Fruit fly (Drosophila melanogaster): Measurements from ENCODE around the gene amd.
A peak's percentile ranks its signal among the peaks of the same experiment; 100 is the strongest.

The amd gene

dm6 chr2L:19154893-19155389 is 45.0 kb downstream of the amd start (continued):
- TF ChIP-seq CG42726 (GFP tag; IDR thresholded peaks at IDR 0.05; ENCODE audit: partially characterized antibody) (peak; percentile 70; the same call in 1 of the 2 replicates), HLH3B (GFP tag; IDR thresholded peaks at IDR 0.05) (no peak), dpn (GFP tag; optimal IDR thresholded peaks at IDR 0.05) (no peak), Drgx (GFP tag; IDR thresholded peaks at IDR 0.05) (no peak), kni (GFP tag; optimal IDR thresholded peaks at IDR 0.05) (peak; percentile 96), Nf-YC (tag; optimal IDR thresholded peaks at IDR 0.05) (no peak), CG10366 (GFP tag; IDR thresholded peaks at IDR 0.05) (no peak), Ets97D (GFP tag; optimal IDR thresholded peaks at IDR 0.05) (peak; percentile 31), Ets65A (GFP tag) (no peak), corto (GFP tag; optimal IDR thresholded peaks at IDR 0.05) (no peak), ssp (GFP tag; IDR thresholded peaks at IDR 0.05) (no peak), stc (GFP tag; IDR thresholded peaks at IDR 0.05) (no peak), CG32532 (GFP tag; IDR thresholded peaks at IDR 0.05) (no peak), CG10959 (GFP tag; IDR thresholded peaks at IDR 0.05) (no peak), nerfin-1 (tag; optimal IDR thresholded peaks at IDR 0.05) (no peak), Hr78 (GFP tag; optimal IDR thresholded peaks at IDR 0.05) (peak in 1 of 2 experiments; percentile 46), dysf (GFP tag; IDR thresholded peaks at IDR 0.05) (no peak), tgo (GFP tag; IDR thresholded peaks at IDR 0.05) (no peak), Sry-δ (GFP tag; optimal IDR thresholded peaks at IDR 0.05) (no peak), Hr3 (GFP tag; optimal IDR thresholded peaks at IDR 0.05) (no peak), oc (tag; optimal IDR thresholded peaks at IDR 0.05) (peak; percentile 54), gfzf (GFP tag; optimal IDR thresholded peaks at IDR 0.05) (no peak), Med (GFP tag) (peak; percentile 90), Gsc (GFP tag; IDR thresholded peaks at IDR 0.05) (no peak), CG34422 (GFP tag; IDR thresholded peaks at IDR 0.05) (no peak), kay (GFP tag; optimal IDR thresholded peaks at IDR 0.05) (no peak), Scr (GFP tag; IDR thresholded peaks at IDR 0.05; ENCODE audit: partially characterized antibody) (no peak), Dad (GFP tag; optimal IDR thresholded peaks at IDR 0.05) (no peak), NC2α (GFP tag; optimal IDR thresholded peaks at IDR 0.05) (no peak), sens (GFP tag) (peak; percentile 73), CG33213 (GFP tag; optimal IDR thresholded peaks at IDR 0.05) (no peak), CG4730 (GFP tag; IDR thresholded peaks at IDR 0.05) (no peak), Doc3 (GFP tag; IDR thresholded peaks at IDR 0.05; ENCODE audit: partially characterized antibody) (no peak)

DNA sequence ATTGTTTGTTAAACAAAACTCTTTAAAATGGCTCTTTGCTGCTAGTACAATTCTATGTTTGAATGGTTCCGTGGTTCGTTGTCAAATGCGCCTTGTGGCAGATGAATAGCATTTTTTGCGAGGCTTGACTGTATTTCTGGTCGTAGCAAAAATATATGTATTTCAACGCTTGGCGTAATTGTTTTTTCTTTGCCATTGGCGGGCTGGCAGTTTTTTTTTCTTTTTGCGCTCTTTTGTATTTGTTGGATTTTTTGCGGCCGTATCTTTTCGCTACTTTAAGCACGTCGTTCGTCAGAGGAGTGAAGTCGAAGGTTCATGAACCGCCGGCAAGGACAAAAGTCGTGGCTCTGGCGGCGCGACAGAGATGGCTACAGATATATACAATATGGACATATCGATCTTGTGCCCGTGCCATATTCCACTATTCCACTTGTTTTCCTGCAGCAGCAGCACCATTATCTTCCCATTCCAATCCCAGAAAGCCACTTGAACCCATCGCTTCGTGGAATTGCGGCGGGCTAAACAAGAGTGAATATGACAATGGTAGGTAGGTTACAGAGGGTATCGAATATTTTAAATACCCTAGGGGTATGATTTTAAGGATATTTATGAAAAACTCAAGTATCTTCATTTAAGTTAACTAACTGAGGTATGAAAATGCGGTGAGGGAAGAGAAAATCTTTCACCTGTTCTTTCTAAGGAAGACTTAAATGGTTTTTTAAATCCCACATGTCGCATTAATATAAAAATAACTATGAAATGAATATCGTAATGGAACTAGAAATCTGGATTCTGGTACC is 46.2 kb downstream of the amd start:
- TF ChIP-seq CTCF (GFP tag; optimal IDR thresholded peaks at IDR 0.05) (no peak), odd (GFP tag; optimal IDR thresholded peaks at IDR 0.05) (no peak), CG15601 (tag; optimal IDR thresholded peaks at IDR 0.05) (no peak), CG3995 (GFP tag; optimal IDR thresholded peaks at IDR 0.05) (no peak), gcm (GFP tag; optimal IDR thresholded peaks at IDR 0.05) (no peak), zen (tag; optimal IDR thresholded peaks at IDR 0.05) (peak; percentile 28), D (optimal IDR thresholded peaks at IDR 0.05) (peak; percentile 16), D (GFP tag; optimal IDR thresholded peaks at IDR 0.05) (no peak), CG7271 (tag; optimal IDR thresholded peaks at IDR 0.05) (no peak), Mad (GFP tag; optimal IDR thresholded peaks at IDR 0.05) (no peak), twi (tag; optimal IDR thresholded peaks at IDR 0.05) (peak; percentile 25), D19A (tag; optimal IDR thresholded peaks at IDR 0.05) (peak; percentile 49), CG14667 (GFP tag; IDR thresholded peaks at IDR 0.05) (no peak), pfk (GFP tag; optimal IDR thresholded peaks at IDR 0.05) (peak; percentile 92), Ets65A (GFP tag) (peak; percentile 33), CG10321 (GFP tag; IDR thresholded peaks at IDR 0.05) (0 out of 2 replicates have a peak, but pooled peaks have one; percentile 15), CG7556 (GFP tag; optimal IDR thresholded peaks at IDR 0.05) (no peak), CG9727 (GFP tag; optimal IDR thresholded peaks at IDR 0.05) (peak; percentile 32), CG1603 (tag; optimal IDR thresholded peaks at IDR 0.05) (no peak), bsh (GFP tag; optimal IDR thresholded peaks at IDR 0.05) (peak in 1 of 2 experiments; percentile 77)
